Fruit fly (Drosophila melanogaster) whole organism, adult: ENCODE data around the gene CG13676.
A peak's percentile ranks its signal among the peaks of the same experiment; 100 is the strongest.

Source experiments
- CG11617 ChIP-seq: fragments of 200-800 bp; sonication (Bioruptor generic); optimal IDR thresholded peaks from 2 replicates; lab custom pipeline; 2017; ENCODE audit warnings: mild to moderate bottlenecking, missing biosample characterization, missing genetic modification reagents, missing genetic modification characterization
- CG12768 ChIP-seq: fragments of 200-800 bp; sonication (Bioruptor generic); optimal IDR thresholded peaks from 2 replicates; lab custom pipeline; 2017; ENCODE audit warnings: missing biosample characterization, missing genetic modification characterization, mild to moderate bottlenecking, moderate library complexity, missing genetic modification reagents
- CG14711 ChIP-seq: fragments of 200-800 bp; sonication (Bioruptor generic); optimal IDR thresholded peaks from 2 replicates; lab custom pipeline; 2018; ENCODE audit warnings: missing biosample characterization, mild to moderate bottlenecking, missing genetic modification characterization, moderate library complexity
- CG1620 ChIP-seq: fragments of 200-800 bp; sonication (Bioruptor generic); optimal IDR thresholded peaks from 2 replicates; lab custom pipeline; 2016; ENCODE audit warnings: missing biosample characterization, missing genetic modification characterization
- CG33017 ChIP-seq: fragments of 200-800 bp; sonication (Bioruptor generic); optimal IDR thresholded peaks from 2 replicates; lab custom pipeline; 2018; ENCODE audit warnings: missing biosample characterization, mild to moderate bottlenecking, missing genetic modification characterization, moderate library complexity
- CG5204 ChIP-seq: fragments of 200-800 bp; sonication (Bioruptor generic); optimal IDR thresholded peaks from 2 replicates; lab custom pipeline; 2016; ENCODE audit warnings: missing biosample characterization, missing genetic modification characterization
- CG7045 ChIP-seq: fragments of 200-800 bp; sonication (Bioruptor generic); optimal IDR thresholded peaks from 2 replicates; lab custom pipeline; 2017; ENCODE audit warnings: missing biosample characterization, mild to moderate bottlenecking, missing genetic modification characterization
- CG7101 ChIP-seq: fragments of 200-800 bp; sonication (Bioruptor generic); optimal IDR thresholded peaks from 2 replicates; lab custom pipeline; 2018; ENCODE audit warnings: missing biosample characterization, mild to moderate bottlenecking, missing genetic modification characterization, moderate library complexity
- Clk ChIP-seq: fragments of 200-800 bp; sonication (Bioruptor generic); optimal IDR thresholded peaks from 2 replicates; lab custom pipeline; 2017; ENCODE audit warnings: missing biosample characterization, missing genetic modification characterization
- Crg-1 ChIP-seq: fragments of 200-800 bp; sonication (Bioruptor generic); optimal IDR thresholded peaks from 2 replicates; lab custom pipeline; 2016; ENCODE audit warnings: missing biosample characterization, missing genetic modification characterization
- Hr96 ChIP-seq: fragments of 200-800 bp; sonication (Bioruptor generic); optimal IDR thresholded peaks from 2 replicates; lab custom pipeline; 2016; ENCODE audit warnings: missing biosample characterization, missing genetic modification characterization
- Mnt ChIP-seq: fragments of 200-800 bp; sonication (Bioruptor generic); optimal IDR thresholded peaks from 2 replicates; lab custom pipeline; 2016; ENCODE audit warnings: missing biosample characterization, mild to moderate bottlenecking, missing genetic modification characterization
- bab1 ChIP-seq: fragments of 200-800 bp; sonication (Bioruptor generic); optimal IDR thresholded peaks from 3 replicates; lab custom pipeline; 2019; ENCODE audit warnings: missing biosample characterization, mild to moderate bottlenecking, missing genetic modification characterization, moderate library complexity
- cic ChIP-seq: fragments of 200-800 bp; sonication (Bioruptor generic); optimal IDR thresholded peaks from 2 replicates; lab custom pipeline; 2017; ENCODE audit warnings: missing biosample characterization, mild to moderate bottlenecking, missing genetic modification characterization, moderate library complexity
- cnc ChIP-seq, 2 experiments: fragments of >200 bp; optimal IDR thresholded peaks; 2 replicates each; lab custom pipeline; 2017
- kay ChIP-seq: fragments of 200-800 bp; sonication (Bioruptor generic); peaks from one replicate; lab custom pipeline; 2016; ENCODE audit warnings: missing biosample characterization, missing genetic modification characterization, borderline replicate concordance
- ovo ChIP-seq: fragments of 200-800 bp; sonication (Bioruptor generic); optimal IDR thresholded peaks from 2 replicates; lab custom pipeline; 2016; ENCODE audit warnings: missing biosample characterization, missing genetic modification characterization
- pad ChIP-seq: fragments of 200-800 bp; sonication (Bioruptor generic); optimal IDR thresholded peaks from 3 replicates; lab custom pipeline; 2017; ENCODE audit warnings: missing biosample characterization, missing genetic modification characterization, mild to moderate bottlenecking, moderate library complexity, missing genetic modification reagents
- tj ChIP-seq: fragments of 200-800 bp; sonication (Bioruptor generic); optimal IDR thresholded peaks from 3 replicates; lab custom pipeline; 2017; ENCODE audit warnings: missing biosample characterization, mild to moderate bottlenecking, missing genetic modification characterization, moderate library complexity
- toe ChIP-seq: fragments of 200-800 bp; sonication (Bioruptor generic); optimal IDR thresholded peaks from 2 replicates; lab custom pipeline; 2016; ENCODE audit warnings: missing biosample characterization, missing genetic modification characterization

Gene CG13676

DNA sequence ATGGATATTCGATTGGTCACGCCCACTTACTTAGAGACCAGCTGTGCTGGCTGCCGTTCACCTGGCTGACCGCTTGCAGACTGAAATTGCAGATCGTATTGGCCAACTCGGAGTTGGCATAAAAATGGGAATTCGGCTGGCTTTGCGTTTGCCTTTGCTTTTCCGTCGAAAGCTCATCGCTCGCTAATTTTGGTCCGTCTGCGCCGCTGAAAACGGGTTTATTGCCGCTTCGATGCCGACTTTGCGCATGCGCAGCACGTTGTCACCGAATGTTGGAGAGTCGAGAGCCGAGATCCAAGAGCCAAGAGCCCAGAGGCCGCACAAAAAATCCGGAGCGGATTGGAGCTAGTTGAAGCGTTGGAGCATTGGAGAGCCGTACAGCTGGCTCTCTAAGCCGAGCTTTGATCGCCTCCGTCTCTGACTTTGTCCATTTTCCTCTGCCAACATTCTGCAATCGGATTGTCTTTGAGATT lies at the start of gene CG13676:
TSS of gene CG13676 (minus strand) at position 87 of the 473 bp plus-strand sequence.
- no peak for TF ChIP-seq pad
- no peak for TF ChIP-seq kay (GFP tag; lab: Kevin White, UChicago)
- TF ChIP-seq Crg-1 = no peak
- TF ChIP-seq CG33017 (tag; lab: Kevin White, UChicago) = no peak
- no peak for TF ChIP-seq toe (GFP tag; lab: Kevin White, UChicago)
- TF ChIP-seq CG11617 = no peak
- TF ChIP-seq CG1620 (GFP tag; lab: Kevin White, UChicago) = no peak
- no peak for TF ChIP-seq CG12768 (GFP tag; lab: Kevin White, UChicago)
- no peak for TF ChIP-seq Hr96 (GFP tag; lab: Kevin White, UChicago)
- no peak for TF ChIP-seq cic (GFP tag; lab: Kevin White, UChicago)
- TF ChIP-seq CG5204 (GFP tag; lab: Kevin White, UChicago) = no peak
- TF ChIP-seq Mnt (GFP tag; lab: Kevin White, UChicago) = no peak
- no peak for TF ChIP-seq CG7045 (GFP tag; lab: Kevin White, UChicago)
- TF ChIP-seq bab1 (GFP tag; lab: Kevin White, UChicago) = no peak
- TF ChIP-seq ovo = no peak
- no peak for TF ChIP-seq cnc (optimal IDR thresholded peaks at IDR 0.05; lab: Kevin White, UChicago)
- TF ChIP-seq CG14711 (tag; lab: Kevin White, UChicago) = no peak
- TF ChIP-seq tj (GFP tag; lab: Kevin White, UChicago) = no peak
- no peak for TF ChIP-seq CG7101
- TF ChIP-seq Clk (GFP tag; lab: Kevin White, UChicago) = no peak

DNA sequence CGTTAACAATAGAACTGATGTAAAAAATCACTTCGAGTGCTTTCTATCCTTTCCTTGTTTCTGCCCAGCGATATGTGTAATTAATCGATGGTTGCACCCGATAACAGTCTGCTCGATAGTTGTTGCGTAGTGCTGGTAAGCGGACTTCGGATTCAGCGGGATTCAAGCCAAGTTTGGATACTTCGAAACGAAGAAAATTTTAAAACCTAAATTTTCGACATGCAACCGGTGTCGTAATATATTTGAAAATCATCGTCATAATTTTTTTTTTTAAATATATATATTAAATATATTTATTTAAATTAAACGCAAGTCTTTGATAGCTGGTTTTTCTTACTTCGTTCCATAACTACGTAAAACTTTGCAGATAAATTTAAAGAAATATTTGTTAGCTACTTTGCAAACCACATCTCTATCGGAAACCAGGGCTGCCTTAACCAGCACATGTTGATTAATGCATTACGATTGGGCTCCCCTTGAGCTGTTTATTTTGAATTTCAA lies 46.2 kb upstream of the CG13676 start, which contains the start of the genes UbcE2M and Dhps:
TSS of gene UbcE2M (minus strand) at position 209 of the 501 bp plus-strand sequence.
TSS of gene Dhps (plus strand) at position 429 of the 501 bp plus-strand sequence.
- TF ChIP-seq toe (GFP tag; lab: Kevin White, UChicago) (peak; percentile 75), CG1620 (GFP tag; lab: Kevin White, UChicago) (peak; percentile 71), CG33017 (tag; lab: Kevin White, UChicago) (peak; percentile 65), CG14711 (tag; lab: Kevin White, UChicago) (peak; percentile 79), pad (peak; percentile 77), Mnt (GFP tag; lab: Kevin White, UChicago) (peak; percentile 87), CG12768 (GFP tag; lab: Kevin White, UChicago) (peak; percentile 89), tj (GFP tag; lab: Kevin White, UChicago) (peak; percentile 62), CG7045 (GFP tag; lab: Kevin White, UChicago) (peak; percentile 92), cic (GFP tag; lab: Kevin White, UChicago) (peak; percentile 3), kay (GFP tag; lab: Kevin White, UChicago) (no peak), Hr96 (GFP tag; lab: Kevin White, UChicago) (no peak), CG5204 (GFP tag; lab: Kevin White, UChicago) (no peak), CG11617 (peak; percentile 86), bab1 (GFP tag; lab: Kevin White, UChicago) (peak; percentile 75), cnc (optimal IDR thresholded peaks at IDR 0.05; lab: Kevin White, UChicago) (no peak), Clk (GFP tag; lab: Kevin White, UChicago) (peak; percentile 78), Crg-1 (peak; percentile 69), CG7101 (peak; percentile 86), ovo (peak; percentile 78)

DNA sequence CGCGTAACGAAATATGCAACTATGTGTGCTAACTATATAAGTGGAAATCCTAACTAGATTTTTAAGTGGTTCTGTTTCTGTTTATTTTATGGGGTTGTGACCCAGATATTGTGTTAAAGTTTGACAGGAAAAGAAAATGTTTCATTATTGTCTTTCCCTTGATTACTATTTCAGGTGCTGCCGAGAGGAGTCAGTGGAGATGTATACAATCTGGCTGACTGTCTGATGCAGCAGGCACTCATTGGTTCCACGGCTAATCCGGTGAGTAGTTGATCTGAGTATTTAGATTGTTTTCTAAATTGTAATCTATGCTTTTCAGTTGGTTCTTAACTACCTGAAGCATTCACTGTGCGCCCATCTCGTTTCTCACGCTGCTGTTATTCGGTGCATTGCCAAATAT lies 41.4 kb upstream of the CG13676 start, which contains the start of gene CG7387:
TSS of gene CG7387 (minus strand) at position 101 of the 400 bp plus-strand sequence.
- TF ChIP-seq CG7101 = no peak
- no peak for TF ChIP-seq cic (GFP tag; lab: Kevin White, UChicago)
- TF ChIP-seq toe (GFP tag; lab: Kevin White, UChicago) = no peak
- no peak for TF ChIP-seq CG7045 (GFP tag; lab: Kevin White, UChicago)
- no peak for TF ChIP-seq Mnt (GFP tag; lab: Kevin White, UChicago)
- no peak for TF ChIP-seq kay (GFP tag; lab: Kevin White, UChicago)
- TF ChIP-seq CG11617 = no peak
- no peak for TF ChIP-seq ovo
- no peak for TF ChIP-seq CG12768 (GFP tag; lab: Kevin White, UChicago)
- no peak for TF ChIP-seq CG5204 (GFP tag; lab: Kevin White, UChicago)
- no peak for TF ChIP-seq cnc (optimal IDR thresholded peaks at IDR 0.05; lab: Kevin White, UChicago)
- no peak for TF ChIP-seq CG33017 (tag; lab: Kevin White, UChicago)
- no peak for TF ChIP-seq bab1 (GFP tag; lab: Kevin White, UChicago)
- TF ChIP-seq Clk (GFP tag; lab: Kevin White, UChicago) = no peak
- TF ChIP-seq Crg-1 = no peak
- no peak for TF ChIP-seq CG1620 (GFP tag; lab: Kevin White, UChicago)
- no peak for TF ChIP-seq tj (GFP tag; lab: Kevin White, UChicago)
- no peak for TF ChIP-seq CG14711 (tag; lab: Kevin White, UChicago)

DNA sequence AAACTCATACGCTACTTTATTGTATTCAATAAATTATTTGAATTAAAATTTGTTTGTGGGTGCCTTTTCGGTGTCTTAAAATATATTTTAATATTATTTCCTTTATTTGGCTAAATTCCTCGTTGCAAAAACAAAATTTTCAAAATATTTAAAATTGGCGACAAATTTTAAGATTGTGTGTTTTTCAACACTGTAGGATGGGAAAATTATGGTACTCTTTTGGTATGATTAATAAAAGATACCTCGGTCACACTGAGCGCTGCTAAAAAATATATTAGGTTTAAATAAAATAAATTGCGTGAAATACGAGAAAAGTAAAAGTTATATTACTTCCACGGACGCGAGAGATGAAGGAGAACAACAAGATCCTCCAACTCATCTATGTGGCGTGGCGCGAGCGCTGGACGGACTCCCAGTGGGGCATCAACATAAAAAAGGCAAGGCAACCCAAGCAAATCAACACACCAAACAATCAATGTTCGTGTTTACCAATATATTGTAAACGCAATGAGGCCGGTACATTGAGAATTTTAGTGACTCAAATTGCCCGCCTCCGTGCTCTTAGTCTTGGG lies 39.5 kb upstream of the CG13676 start, which contains the start of gene MED24:
TSS of gene MED24 (plus strand) at position 229 of the 572 bp plus-strand sequence.
- TF ChIP-seq toe (GFP tag; lab: Kevin White, UChicago) (no peak), CG1620 (GFP tag; lab: Kevin White, UChicago) (no peak), Crg-1 (no peak), pad (no peak), kay (GFP tag; lab: Kevin White, UChicago) (no peak), cnc (optimal IDR thresholded peaks at IDR 0.05; lab: Kevin White, UChicago) (no peak), ovo (no peak), tj (GFP tag; lab: Kevin White, UChicago) (no peak), CG11617 (no peak), CG7101 (peak; percentile 35), CG5204 (GFP tag; lab: Kevin White, UChicago) (no peak), Hr96 (GFP tag; lab: Kevin White, UChicago) (no peak), Mnt (GFP tag; lab: Kevin White, UChicago) (peak; percentile 20), Clk (GFP tag; lab: Kevin White, UChicago) (no peak), CG33017 (tag; lab: Kevin White, UChicago) (peak; percentile 9), CG14711 (tag; lab: Kevin White, UChicago) (peak; percentile 53), cic (GFP tag; lab: Kevin White, UChicago) (no peak), CG7045 (GFP tag; lab: Kevin White, UChicago) (peak; percentile 14), bab1 (GFP tag; lab: Kevin White, UChicago) (peak; percentile 23)
